Worm (Caenorhabditis elegans) whole organism, young adult: Measurements from ENCODE around the gene tag-124.

ENCODE experiments used
- B0336.3 ChIP-seq: fragments of 200-800 bp; sonication (Bioruptor generic); IDR thresholded peaks from 2 replicates; pipeline ENCODE4 v1.3.6; 2022; ENCODE audit warnings: missing genetic modification characterization, missing compliant biosample characterization
- D2030.7 ChIP-seq: fragments of 200-800 bp; sonication (Bioruptor generic); IDR thresholded peaks from 2 replicates; pipeline ENCODE4 v1.3.6; 2022; ENCODE audit warnings: missing genetic modification reagents, missing genetic modification characterization, missing compliant biosample characterization
- F23B12.7 ChIP-seq: sonication (generic microtip); optimal IDR thresholded peaks from 2 replicates; lab custom pipeline; 2017; ENCODE audit warnings: missing genetic modification characterization, mild to moderate bottlenecking, missing compliant biosample characterization, antibody characterized with exemption, moderate library complexity; ENCODE audit not compliant: insufficient read depth
- F49E8.2 ChIP-seq: sonication (generic microtip); optimal IDR thresholded peaks from 3 replicates; lab custom pipeline; 2017; ENCODE audit warnings: missing genetic modification characterization, mild to moderate bottlenecking, missing compliant biosample characterization, antibody characterized with exemption, moderate library complexity; ENCODE audit not compliant: insufficient read depth
- K11D2.4 ChIP-seq: fragments of 200-800 bp; sonication (Bioruptor generic); IDR thresholded peaks from 2 replicates; pipeline ENCODE4 v1.3.6; 2022; ENCODE audit warnings: missing genetic modification reagents, missing genetic modification characterization, missing compliant biosample characterization
- Y95B8A.8 ChIP-seq: fragments of 200-800 bp; sonication (Bioruptor generic); IDR thresholded peaks from 2 replicates; pipeline ENCODE4 v1.3.6; 2022; ENCODE audit warnings: missing genetic modification reagents, missing genetic modification characterization, missing compliant biosample characterization
- aptf-2 ChIP-seq: fragments of 200-800 bp; sonication (Bioruptor generic); conservative IDR thresholded peaks from 2 replicates; pipeline ENCODE4 v1.3.6; 2022; ENCODE audit warnings: missing genetic modification reagents, missing genetic modification characterization, missing compliant biosample characterization
- athp-1 ChIP-seq: sonication (generic microtip); optimal IDR thresholded peaks from 2 replicates; lab custom pipeline; 2017; ENCODE audit warnings: mild to moderate bottlenecking, missing genetic modification characterization, missing compliant biosample characterization
- attf-3 ChIP-seq: fragments of 200-800 bp; sonication (Bioruptor generic); conservative IDR thresholded peaks from 2 replicates; pipeline ENCODE4 v1.3.6; 2022; ENCODE audit warnings: missing genetic modification reagents, missing genetic modification characterization, missing compliant biosample characterization
- attf-6 ChIP-seq: fragments of 200-800 bp; sonication (Bioruptor generic); IDR thresholded peaks from 2 replicates; pipeline ENCODE4 v1.3.6; 2022; ENCODE audit warnings: missing genetic modification reagents, missing genetic modification characterization, missing compliant biosample characterization
- ccch-3 ChIP-seq: fragments of 200-800 bp; sonication (Bioruptor generic); optimal IDR thresholded peaks from 2 replicates; lab custom pipeline; 2018; ENCODE audit warnings: mild to moderate bottlenecking, missing genetic modification characterization, missing compliant biosample characterization
- cebp-1 ChIP-seq, 2 experiments: fragments of 200-800 bp in 1 of 2; sonication (Bioruptor generic) in 1 of 2; sonication (generic microtip) in 1 of 2; IDR thresholded peaks in 1 of 2; optimal IDR thresholded peaks in 1 of 2; 2 replicates each; pipeline versions ENCODE4 v1.3.6 to Lab custom; 2017 to 2022; ENCODE audit warnings: missing compliant biosample characterization in 2 of 2, missing genetic modification characterization in 2 of 2, mild to moderate bottlenecking in 1 of 2, missing genetic modification reagents in 1 of 2, moderate library complexity in 1 of 2
- cebp-2 ChIP-seq: fragments of 200-800 bp; sonication (Bioruptor generic); IDR thresholded peaks from 2 replicates; pipeline ENCODE4 v1.3.6; 2022; ENCODE audit warnings: missing genetic modification characterization, missing compliant biosample characterization
- dox-1 ChIP-seq: fragments of 200-800 bp; sonication (Bioruptor generic); IDR thresholded peaks from 2 replicates; pipeline ENCODE4 v1.3.6; 2022; ENCODE audit warnings: missing genetic modification reagents, missing genetic modification characterization, missing compliant biosample characterization
- egrh-3 ChIP-seq: fragments of 200-800 bp; sonication (Bioruptor generic); IDR thresholded peaks from 2 replicates; pipeline ENCODE4 v1.3.6; 2022; ENCODE audit warnings: missing genetic modification reagents, missing genetic modification characterization, missing compliant biosample characterization
- ekl-4 ChIP-seq: fragments of 200-800 bp; sonication (Bioruptor generic); IDR thresholded peaks from 2 replicates; pipeline ENCODE4 v1.3.6; 2022; ENCODE audit warnings: missing genetic modification reagents, missing genetic modification characterization, missing compliant biosample characterization
- ets-4 ChIP-seq: fragments of 200-800 bp; sonication (Bioruptor generic); optimal IDR thresholded peaks from 2 replicates; lab custom pipeline; 2018; ENCODE audit warnings: mild to moderate bottlenecking, missing genetic modification characterization, missing compliant biosample characterization
- fkh-3 ChIP-seq: sonication (generic microtip); optimal IDR thresholded peaks from 2 replicates; lab custom pipeline; 2016; ENCODE audit warnings: mild to moderate bottlenecking, missing genetic modification characterization, missing compliant biosample characterization
- hlh-26 ChIP-seq: fragments of 200-800 bp; sonication (Bioruptor generic); conservative IDR thresholded peaks from 2 replicates; pipeline ENCODE4 v1.3.6; 2022; ENCODE audit warnings: missing genetic modification reagents, missing genetic modification characterization, missing compliant biosample characterization
- hmg-1.2 ChIP-seq: fragments of 200-800 bp; sonication (Bioruptor generic); IDR thresholded peaks from 2 replicates; pipeline ENCODE4 v1.3.6; 2022; ENCODE audit warnings: missing genetic modification reagents, missing genetic modification characterization, missing compliant biosample characterization
- lin-35 ChIP-seq, 3 experiments: fragments of 150-350 bp in 2 of 3; sonication (generic microtip) in 1 of 3; optimal IDR thresholded peaks; 2 replicates each; lab custom pipeline; 2014 to 2018; ENCODE audit warnings: missing biosample characterization in 3 of 3, missing genetic modification characterization in 3 of 3, missing genetic modification reagents in 3 of 3
- lir-1 ChIP-seq: fragments of 200-800 bp; sonication (Bioruptor generic); conservative IDR thresholded peaks from 2 replicates; pipeline ENCODE4 v1.3.6; 2022; ENCODE audit warnings: missing genetic modification reagents, missing genetic modification characterization, missing compliant biosample characterization
- lsl-1 ChIP-seq: fragments of 200-800 bp; sonication (Bioruptor generic); optimal IDR thresholded peaks from 2 replicates; lab custom pipeline; 2018; ENCODE audit warnings: mild to moderate bottlenecking, missing genetic modification characterization, moderate library complexity, missing compliant biosample characterization
- lsy-27 ChIP-seq: sonication (generic microtip); optimal IDR thresholded peaks from 2 replicates; lab custom pipeline; 2017; ENCODE audit warnings: missing genetic modification characterization, mild to moderate bottlenecking, missing compliant biosample characterization, antibody characterized with exemption, missing genotype, borderline replicate concordance; ENCODE audit not compliant: insufficient read depth
- madf-3 ChIP-seq: fragments of 200-800 bp; sonication (Bioruptor generic); IDR thresholded peaks from 2 replicates; pipeline ENCODE4 v1.3.6; 2022; ENCODE audit warnings: missing genetic modification reagents, missing genetic modification characterization, missing compliant biosample characterization
- madf-6 ChIP-seq: fragments of 200-800 bp; sonication (Bioruptor generic); IDR thresholded peaks from 2 replicates; pipeline ENCODE4 v1.3.6; 2022; ENCODE audit warnings: missing genetic modification reagents, missing genetic modification characterization, missing compliant biosample characterization
- madf-8 ChIP-seq: fragments of 200-800 bp; sonication (Bioruptor generic); conservative IDR thresholded peaks from 2 replicates; pipeline ENCODE4 v1.3.6; 2022; ENCODE audit warnings: missing genetic modification reagents, missing genetic modification characterization, missing compliant biosample characterization
- mel-28 ChIP-seq: sonication (generic microtip); optimal IDR thresholded peaks from 2 replicates; lab custom pipeline; 2016; ENCODE audit warnings: borderline replicate concordance, mild to moderate bottlenecking, missing genetic modification characterization, missing compliant biosample characterization
- nfya-2 ChIP-seq: fragments of 200-800 bp; sonication (Bioruptor generic); IDR thresholded peaks from 2 replicates; pipeline ENCODE4 v1.3.6; 2022; ENCODE audit warnings: missing genetic modification reagents, missing genetic modification characterization, missing compliant biosample characterization
- nfyb-1 ChIP-seq: fragments of 200-800 bp; sonication (Bioruptor generic); IDR thresholded peaks from 2 replicates; pipeline ENCODE4 v1.3.6; 2022; ENCODE audit warnings: missing genetic modification reagents, missing genetic modification characterization, missing compliant biosample characterization
- nhr-120 ChIP-seq: fragments of 200-800 bp; sonication (Bioruptor generic); IDR thresholded peaks from 2 replicates; pipeline ENCODE4 v1.3.6; 2022; ENCODE audit warnings: missing genetic modification characterization, missing compliant biosample characterization
- nhr-179 ChIP-seq: sonication (generic microtip); optimal IDR thresholded peaks from 2 replicates; lab custom pipeline; 2016; ENCODE audit warnings: mild to moderate bottlenecking, missing genetic modification characterization, missing compliant biosample characterization
- nhr-90 ChIP-seq: sonication (generic microtip); optimal IDR thresholded peaks from 2 replicates; lab custom pipeline; 2016; ENCODE audit warnings: missing genotype, mild to moderate bottlenecking, missing genetic modification characterization, missing compliant biosample characterization
- pha-4 ChIP-seq: fragments of 150-350 bp; sonication (generic microtip); optimal IDR thresholded peaks from 2 replicates; lab custom pipeline; 2014; ENCODE audit warnings: missing biosample characterization, missing genetic modification reagents, missing genetic modification characterization
- snpc-1.3 ChIP-seq: sonication (generic microtip); optimal IDR thresholded peaks from 2 replicates; lab custom pipeline; 2017; ENCODE audit warnings: missing genetic modification characterization, mild to moderate bottlenecking, missing compliant biosample characterization, antibody characterized with exemption, moderate library complexity, missing genotype, missing genetic modification reagents; ENCODE audit not compliant: insufficient read depth
- somi-1 ChIP-seq: fragments of 200-800 bp; sonication (Bioruptor generic); optimal IDR thresholded peaks from 2 replicates; lab custom pipeline; 2018; ENCODE audit warnings: mild to moderate bottlenecking, missing genetic modification characterization, missing compliant biosample characterization
- sptf-2 ChIP-seq: fragments of 200-800 bp; sonication (Bioruptor generic); optimal IDR thresholded peaks from 2 replicates; lab custom pipeline; 2018; ENCODE audit warnings: mild to moderate bottlenecking, missing genetic modification characterization, missing compliant biosample characterization
- tbx-9 ChIP-seq: sonication (generic microtip); optimal IDR thresholded peaks from 2 replicates; lab custom pipeline; 2016; ENCODE audit warnings: borderline replicate concordance, missing genetic modification characterization, inconsistent platforms, missing compliant biosample characterization
- unc-62 ChIP-seq: fragments of 150-350 bp; optimal IDR thresholded peaks from 2 replicates; lab custom pipeline; 2014; ENCODE audit warnings: missing biosample characterization, missing genetic modification reagents, missing genetic modification characterization
- xnd-1 ChIP-seq: sonication (generic microtip); optimal IDR thresholded peaks from 2 replicates; lab custom pipeline; 2016; ENCODE audit warnings: missing genotype, missing genetic modification reagents, missing genetic modification characterization, missing compliant biosample characterization
- ztf-22 ChIP-seq: fragments of 200-800 bp; sonication (Bioruptor generic); optimal IDR thresholded peaks from 2 replicates; lab custom pipeline; 2018; ENCODE audit warnings: mild to moderate bottlenecking, missing genetic modification characterization, moderate library complexity, missing compliant biosample characterization
- ztf-3 ChIP-seq: fragments of 200-800 bp; sonication (Bioruptor generic); optimal IDR thresholded peaks from 2 replicates; lab custom pipeline; 2018; ENCODE audit warnings: mild to moderate bottlenecking, missing genetic modification characterization, missing compliant biosample characterization
- ztf-6 ChIP-seq: fragments of 200-800 bp; sonication (Bioruptor generic); IDR thresholded peaks from 2 replicates; pipeline ENCODE4 v1.3.6; 2022; ENCODE audit warnings: missing genetic modification reagents, missing genetic modification characterization, missing compliant biosample characterization

Gene tag-124

DNA sequence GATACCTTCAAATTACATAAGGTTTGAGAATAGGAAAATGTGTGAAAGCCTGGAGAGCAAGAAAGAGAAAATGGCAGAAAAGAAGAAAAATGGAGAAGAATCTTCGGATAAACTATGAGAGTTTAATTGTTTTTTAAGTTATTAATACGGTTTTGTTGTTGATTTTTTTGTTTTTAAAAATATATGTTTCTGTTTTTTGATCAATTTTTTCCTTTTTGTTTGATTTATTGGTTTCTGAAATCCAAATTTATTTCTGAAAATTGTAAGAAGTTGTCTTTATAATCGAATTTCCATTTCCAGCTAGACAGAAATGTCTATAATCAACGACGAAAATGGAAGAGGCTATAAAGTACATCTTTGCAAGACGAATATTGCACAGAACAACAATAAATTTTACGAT is 1.6 kb downstream of the tag-124 start, which contains the start of gene parp-2:
Gene parp-2, plus strand, starts transcription at position 301 of the 400 bp plus-strand sequence.
- TF ChIP-seq ccch-3 (no peak), fkh-3 (tag; lab: Kevin White, UChicago) (no peak), ets-4 (GFP tag; lab: Kevin White, UChicago) (no peak), madf-8 (no peak), ekl-4 (GFP tag; lab: Robert Waterston, UW) (no peak), ztf-3 (GFP tag; lab: Kevin White, UChicago) (no peak), sptf-2 (GFP tag; lab: Kevin White, UChicago) (no peak), lsl-1 (GFP tag; lab: Kevin White, UChicago) (no peak), somi-1 (no peak), dox-1 (GFP tag; lab: Robert Waterston, UW) (no peak), nhr-179 (tag; lab: Kevin White, UChicago) (no peak), aptf-2 (GFP tag; lab: Robert Waterston, UW) (no peak), unc-62 (GFP tag; lab: Kevin White, UChicago) (no peak)

DNA sequence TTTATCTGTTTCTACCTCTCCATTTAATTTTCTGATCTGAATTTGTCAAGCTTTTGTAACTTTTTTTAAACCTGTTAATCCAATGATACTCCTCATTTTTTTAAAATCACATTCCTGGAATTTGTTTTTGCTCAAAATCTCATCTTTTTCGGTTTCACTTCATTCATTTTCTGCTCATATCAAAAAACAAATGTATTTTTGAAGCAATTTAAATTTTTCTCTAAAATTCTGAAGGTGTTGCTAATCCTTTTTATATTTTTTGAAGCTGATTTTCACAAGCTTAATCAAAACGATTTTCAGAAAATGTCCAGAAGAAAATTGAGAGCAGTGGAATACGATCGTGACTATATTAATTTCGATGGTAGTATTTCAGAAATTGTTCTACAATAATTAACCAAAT is 3.8 kb downstream of the tag-124 start, which contains the start of gene E02H1.5:
Gene E02H1.5, plus strand, starts transcription at position 301 of the 400 bp plus-strand sequence.
- TF ChIP-seq tbx-9 (tag; lab: Kevin White, UChicago) (no peak), hmg-1.2 (0 out of 2 replicates have a peak, but pooled peaks have one; percentile 4), F49E8.2 (tag; lab: Kevin White, UChicago) (no peak)
- TF ChIP-seq, all 124 proteins: peak for 1

DNA sequence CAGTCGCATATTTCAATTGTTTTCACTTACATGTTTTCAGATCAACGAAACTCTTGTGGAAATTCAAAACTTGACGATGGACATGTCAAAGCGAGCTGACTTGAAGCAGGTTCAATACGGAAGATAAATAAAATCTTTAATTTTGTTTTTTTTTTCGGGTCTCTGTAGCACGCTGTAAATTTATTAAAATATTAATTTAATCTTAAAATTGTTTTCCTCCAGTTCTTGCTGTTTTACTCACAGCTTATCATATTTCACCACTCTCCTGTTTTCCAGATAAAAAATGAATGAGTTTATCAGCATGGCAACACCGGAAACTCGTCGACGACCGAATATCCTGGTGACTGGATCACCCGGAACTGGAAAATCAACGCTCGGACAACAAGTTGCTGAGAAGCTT is 5.3 kb downstream of the tag-124 start, which contains the start of gene E02H1.6:
Gene E02H1.6, plus strand, starts transcription at position 301 of the 400 bp plus-strand sequence.
- TF ChIP-seq ztf-6 = no peak
- TF ChIP-seq snpc-1.3 (tag; lab: Kevin White, UChicago) = no peak
- TF ChIP-seq D2030.7 = no peak
- no peak for TF ChIP-seq lsy-27 (tag; lab: Kevin White, UChicago)
- TF ChIP-seq lir-1 (GFP tag; lab: Robert Waterston, UW) = no peak
- TF ChIP-seq Y95B8A.8 (GFP tag; lab: Robert Waterston, UW) = no peak
- no peak for TF ChIP-seq nfya-2 (GFP tag; lab: Robert Waterston, UW)
- TF ChIP-seq pha-4 (tag; lab: Kevin White, UChicago) = no peak
- TF ChIP-seq egrh-3 = no peak
- no peak for TF ChIP-seq athp-1 (tag; lab: Kevin White, UChicago)
- no peak for TF ChIP-seq nhr-90 (tag; lab: Kevin White, UChicago)
- no peak for TF ChIP-seq mel-28
- TF ChIP-seq cebp-2 = no peak
- no peak for TF ChIP-seq nhr-179 (tag; lab: Kevin White, UChicago)
- no peak for TF ChIP-seq B0336.3
- no peak for TF ChIP-seq attf-6 (GFP tag; lab: Robert Waterston, UW)
- TF ChIP-seq ztf-22 (GFP tag; lab: Kevin White, UChicago) = no peak
- no peak for TF ChIP-seq F23B12.7 (tag; lab: Kevin White, UChicago)

DNA sequence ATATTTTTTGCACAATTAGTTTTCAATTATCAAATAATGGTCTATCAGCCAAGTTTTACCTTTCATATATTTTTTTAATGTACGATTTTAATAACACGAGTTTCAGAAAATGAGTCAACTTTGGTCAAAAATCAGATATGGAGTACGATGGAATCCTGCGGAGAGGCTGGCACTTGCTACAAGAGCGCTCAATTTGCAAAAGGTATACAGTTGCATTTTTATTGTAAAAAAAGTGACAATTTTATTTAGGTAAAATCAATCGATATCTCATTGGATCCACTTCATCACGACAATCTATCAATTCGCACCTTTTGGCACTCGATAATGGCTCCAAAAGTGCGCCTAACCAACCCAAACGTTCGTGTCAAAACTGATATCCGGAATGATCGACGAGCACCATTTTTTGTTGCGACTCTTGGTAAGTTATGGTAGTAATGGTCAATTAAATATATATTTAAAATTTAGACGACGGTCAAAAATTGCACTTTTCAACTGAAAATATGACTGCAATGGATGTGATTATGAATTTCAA is 6.5 kb downstream of the tag-124 start, which contains the start of gene mrpl-53:
Gene mrpl-53, plus strand, starts transcription at position 107 of the 532 bp plus-strand sequence.
- TF ChIP-seq nhr-120 = no peak
- no peak; the same call in 1 of the 2 replicates for TF ChIP-seq cebp-1 (GFP tag; IDR thresholded peaks at IDR 0.05; lab: Robert Waterston, UW)
- TF ChIP-seq cebp-1 (tag; optimal IDR thresholded peaks at IDR 0.05; lab: Kevin White, UChicago) = peak; percentile 19
- peak in 1 of 3 experiments; percentile 44 for TF ChIP-seq lin-35 (GFP tag; optimal IDR thresholded peaks at IDR 0.05; lab: Kevin White, UChicago)
- TF ChIP-seq madf-6 = 0 out of 2 replicates have a peak, but pooled peaks have one; percentile 43
- no peak for TF ChIP-seq hlh-26 (GFP tag; lab: Robert Waterston, UW)
- no peak for TF ChIP-seq xnd-1
- TF ChIP-seq nfyb-1 (GFP tag; lab: Robert Waterston, UW) = peak; percentile 71; the same call in 1 of the 2 replicates
- TF ChIP-seq attf-3 (GFP tag; lab: Robert Waterston, UW) = 0 out of 2 replicates have a peak, but pooled peaks have one; percentile 9
- TF ChIP-seq madf-3 (GFP tag; lab: Robert Waterston, UW) = 0 out of 2 replicates have a peak, but pooled peaks have one; percentile 29
- TF ChIP-seq nfya-2 (GFP tag; lab: Robert Waterston, UW) = no peak
- TF ChIP-seq athp-1 (tag; lab: Kevin White, UChicago) = peak; percentile 6
- TF ChIP-seq K11D2.4 (GFP tag; lab: Robert Waterston, UW) = 0 out of 2 replicates have a peak, but pooled peaks have one; percentile 27
